Worm (Caenorhabditis elegans): Measurements from ENCODE around the gene F58F12.1.
A peak's percentile ranks its signal among the peaks of the same experiment; 100 is the strongest.

Gene F58F12.1

DNA sequence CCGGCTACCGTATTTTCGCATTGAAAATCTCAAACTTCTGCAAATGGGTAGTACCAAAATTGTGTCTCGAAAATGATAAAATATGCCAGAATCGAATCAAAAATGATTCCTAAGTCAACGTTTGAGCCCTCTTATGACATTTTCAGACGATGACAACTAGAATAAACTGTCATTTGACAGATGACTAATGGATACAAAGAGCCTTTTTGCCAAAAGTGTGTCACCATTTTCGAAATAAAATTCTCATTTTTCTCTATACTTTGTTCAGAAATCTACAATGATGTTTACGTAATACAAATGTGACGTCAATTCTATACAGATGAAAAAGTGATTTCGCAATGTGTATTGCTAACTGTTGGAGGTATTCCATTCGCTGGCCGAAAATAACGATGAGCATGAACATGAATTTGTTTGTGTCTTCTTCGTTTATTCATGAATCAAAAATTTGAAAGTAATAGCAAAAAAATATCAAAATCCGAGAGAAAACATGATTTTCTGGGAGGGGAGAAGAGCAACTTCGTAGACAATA, 36.8 kb upstream of the F58F12.1 start (continued):
- no peak for TF ChIP-seq nhr-111 (GFP tag; optimal IDR thresholded peaks at IDR 0.05)
- peak; percentile 54; the same call in 1 of the 2 replicates for TF ChIP-seq Y75B8A.6 (GFP tag; IDR thresholded peaks at IDR 0.05)
- peak; percentile 29; the same call in 1 of the 2 replicates for TF ChIP-seq egl-43 (GFP tag; IDR thresholded peaks at IDR 0.05)
- peak; percentile 94 for TF ChIP-seq T26A8.4 (GFP tag; IDR thresholded peaks at IDR 0.05)
- peak; percentile 77; the same call in 1 of the 2 replicates for TF ChIP-seq lin-1 (GFP tag; IDR thresholded peaks at IDR 0.05)
- peak; percentile 61 for TF ChIP-seq hlh-11 (tag; optimal IDR thresholded peaks at IDR 0.05)
- TF ChIP-seq attf-4 (tag; optimal IDR thresholded peaks at IDR 0.05): no peak
- no peak for TF ChIP-seq tag-97 (GFP tag; IDR thresholded peaks at IDR 0.05)
- peak; percentile 74 for TF ChIP-seq nhr-11 (tag; optimal IDR thresholded peaks at IDR 0.05)
- no peak for TF ChIP-seq ceh-44 (GFP tag; IDR thresholded peaks at IDR 0.05)
- peak; percentile 57 for TF ChIP-seq Y5F2A.4 (GFP tag; optimal IDR thresholded peaks at IDR 0.05)
- peak; percentile 78 for TF ChIP-seq dve-1 (tag; optimal IDR thresholded peaks at IDR 0.05; ENCODE audit: insufficient read depth)
- peak; percentile 77 for TF ChIP-seq daf-19 (GFP tag; conservative IDR thresholded peaks at IDR 0.05)
- TF ChIP-seq nhr-237 (tag; optimal IDR thresholded peaks at IDR 0.05): no peak
- TF ChIP-seq unc-62 (GFP tag; optimal IDR thresholded peaks at IDR 0.05 in 1 of 2): peak in 1 of 2 experiments; percentile 80
- TF ChIP-seq unc-62 (tag; optimal IDR thresholded peaks at IDR 0.05): peak; percentile 34
- TF ChIP-seq egl-27 (tag; optimal IDR thresholded peaks at IDR 0.05): no peak
- TF ChIP-seq fos-1 (tag; optimal IDR thresholded peaks at IDR 0.05): no peak
- peak in 1 of 2 experiments; percentile 65; a peak in 1 of 4 replicates for TF ChIP-seq madf-5 (GFP tag; IDR thresholded peaks at IDR 0.05)
- peak; percentile 71 for TF ChIP-seq hmg-1.1 (GFP tag; IDR thresholded peaks at IDR 0.05)
- TF ChIP-seq dmd-6 (GFP tag; IDR thresholded peaks at IDR 0.05): peak; percentile 47; the same call in 1 of the 2 replicates
- peak; percentile 26 for TF ChIP-seq nhr-28 (tag; optimal IDR thresholded peaks at IDR 0.05)
- TF ChIP-seq nhr-25 (tag; optimal IDR thresholded peaks at IDR 0.05; ENCODE audit: borderline replicate concordance, insufficient read depth): peak; percentile 17
- TF ChIP-seq F10B5.3 (tag; optimal IDR thresholded peaks at IDR 0.05): peak; percentile 30
- TF ChIP-seq daf-12 (tag; optimal IDR thresholded peaks at IDR 0.05): no peak
- peak; percentile 55; the same call in 1 of the 2 replicates for TF ChIP-seq saeg-2 (GFP tag; IDR thresholded peaks at IDR 0.05)
- no peak; the same call in 1 of the 2 replicates for TF ChIP-seq madf-9 (GFP tag; conservative IDR thresholded peaks at IDR 0.05)
- no peak for TF ChIP-seq mxl-2 (GFP tag; conservative IDR thresholded peaks at IDR 0.05)
- peak; percentile 92 for TF ChIP-seq mep-1 (tag; optimal IDR thresholded peaks at IDR 0.05)
- TF ChIP-seq Y48G9A.11 (GFP tag; IDR thresholded peaks at IDR 0.05): no peak; the same call in 1 of the 2 replicates
- TF ChIP-seq dpl-1 (GFP tag; optimal IDR thresholded peaks at IDR 0.05): peak; percentile 31
- TF ChIP-seq hlh-30 (tag; optimal IDR thresholded peaks at IDR 0.05; ENCODE audit: insufficient read depth): peak; percentile 61
- TF ChIP-seq lsy-2 (tag; optimal IDR thresholded peaks at IDR 0.05): peak; percentile 70 to 72
- no peak for TF ChIP-seq zfp-2 (tag; optimal IDR thresholded peaks at IDR 0.05)
- TF ChIP-seq nhr-77 (tag; optimal IDR thresholded peaks at IDR 0.05): peak; percentile 80
- no peak for TF ChIP-seq jun-1 (tag; optimal IDR thresholded peaks at IDR 0.05)
- peak; percentile 98 for TF ChIP-seq zfp-3 (GFP tag; conservative IDR thresholded peaks at IDR 0.05)
- TF ChIP-seq ztf-11 (tag; optimal IDR thresholded peaks at IDR 0.05): no peak
- peak; percentile 18 for TF ChIP-seq mxl-3 (GFP tag; optimal IDR thresholded peaks at IDR 0.05)
- TF ChIP-seq ceh-62 (tag; optimal IDR thresholded peaks at IDR 0.05): no peak
- peak; percentile 76 for TF ChIP-seq lin-13 (GFP tag; optimal IDR thresholded peaks at IDR 0.05)
- no peak for TF ChIP-seq nhr-41 (GFP tag; IDR thresholded peaks at IDR 0.05)
- no peak for TF ChIP-seq nhr-42 (GFP tag; IDR thresholded peaks at IDR 0.05)
- TF ChIP-seq nhr-102 (tag; optimal IDR thresholded peaks at IDR 0.05): peak; percentile 76
- peak; percentile 65 for TF ChIP-seq snpc-1.2 (GFP tag; IDR thresholded peaks at IDR 0.05)
- no peak for TF ChIP-seq pqm-1 (tag; optimal IDR thresholded peaks at IDR 0.05)
- no peak for TF ChIP-seq snpc-4 (tag; optimal IDR thresholded peaks at IDR 0.05)
- peak; percentile 61; the same call in 1 of the 2 replicates for TF ChIP-seq dmd-9 (GFP tag; IDR thresholded peaks at IDR 0.05)
- peak; percentile 74 for TF ChIP-seq ctbp-1 (GFP tag; IDR thresholded peaks at IDR 0.05)
- TF ChIP-seq T20F7.1 (GFP tag; optimal IDR thresholded peaks at IDR 0.05): peak; percentile 80
- TF ChIP-seq lin-15B (tag; optimal IDR thresholded peaks at IDR 0.05): no peak

All from whole organism, L4 larva.